Fruit fly (Drosophila melanogaster): ENCODE data around the gene Atg16.
A peak's percentile ranks its signal among the peaks of the same experiment; 100 is the strongest.

Atg16 gene

DNA sequence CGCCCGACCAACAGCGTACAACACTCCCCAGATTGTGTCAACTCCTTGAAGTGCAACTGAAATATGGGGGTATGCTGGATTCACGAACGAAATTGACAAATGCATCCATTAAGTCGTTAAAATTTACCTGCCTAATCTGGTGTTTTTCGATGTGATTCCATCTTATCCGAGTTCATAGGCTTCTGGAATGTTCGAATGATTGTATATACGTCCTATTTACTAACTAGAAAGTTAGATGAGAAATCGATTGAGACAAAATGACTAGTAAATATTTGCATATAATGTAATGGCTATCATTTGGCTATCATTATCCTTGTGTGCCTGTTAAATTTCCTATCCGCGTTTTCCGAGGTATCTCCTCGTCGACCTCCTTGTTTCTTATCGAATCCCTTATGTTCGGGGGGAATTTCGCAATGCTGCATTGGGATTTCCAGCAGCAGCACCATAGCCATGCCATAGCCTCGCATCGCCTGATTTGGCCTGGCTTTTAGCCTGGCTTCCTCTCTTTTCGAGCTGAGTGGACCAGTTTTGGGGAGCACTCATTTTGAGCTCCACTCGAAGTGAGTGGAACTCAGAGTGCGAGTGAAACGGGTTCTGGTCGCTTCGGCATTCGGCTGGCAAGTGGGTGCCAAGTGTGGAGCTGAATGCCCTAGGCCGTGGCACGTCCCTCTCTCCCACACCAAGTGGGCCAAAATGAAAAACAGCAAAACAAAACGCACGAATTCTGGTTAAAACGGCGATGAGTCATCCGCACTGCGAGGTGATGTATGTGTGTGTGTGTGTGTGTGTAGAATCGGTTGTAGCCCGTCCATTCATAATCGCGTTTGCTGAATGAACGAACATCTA lies 56.5 kb downstream of the Atg16 start (continued):
- TF ChIP-seq Ets96B (tag; optimal IDR thresholded peaks at IDR 0.05) (peak; percentile 47), svp (GFP tag) (peak; percentile 83), CG11902 (GFP tag; optimal IDR thresholded peaks at IDR 0.05) (peak; percentile 43), Lpt (GFP tag; optimal IDR thresholded peaks at IDR 0.05) (peak; percentile 20), cyc (GFP tag; optimal IDR thresholded peaks at IDR 0.05) (peak; percentile 54), dac (GFP tag; optimal IDR thresholded peaks at IDR 0.05) (no peak), CG8632 (GFP tag; optimal IDR thresholded peaks at IDR 0.05) (peak; percentile 56), Eip93F (GFP tag; optimal IDR thresholded peaks at IDR 0.05) (no peak), eg (GFP tag; IDR thresholded peaks at IDR 0.05) (no peak; the same call in 2 of the 3 replicates), esn (GFP tag; optimal IDR thresholded peaks at IDR 0.05) (peak; percentile 80), CG8319 (GFP tag; optimal IDR thresholded peaks at IDR 0.05) (peak; percentile 41), CG6276 (GFP tag; optimal IDR thresholded peaks at IDR 0.05) (no peak), CG15336 (GFP tag; IDR thresholded peaks at IDR 0.05) (no peak), CG7368 (GFP tag; optimal IDR thresholded peaks at IDR 0.05) (peak; percentile 42)
